Fruit fly (Drosophila melanogaster): Measurements from ENCODE around the gene ush.
A peak's percentile ranks its signal among the peaks of the same experiment; 100 is the strongest.

The ush gene

dm6 chr2L:478173-478572 lies 2.2 kb downstream of the ush start:
- TF ChIP-seq Ets65A (GFP tag) (peak; percentile 47), CG7963 (GFP tag; IDR thresholded peaks at IDR 0.05; ENCODE audit: partially characterized antibody) (no peak), sens-2 (GFP tag; IDR thresholded peaks at IDR 0.05) (no peak), row (GFP tag; IDR thresholded peaks at IDR 0.05) (no peak), CG12155 (GFP tag; optimal IDR thresholded peaks at IDR 0.05) (no peak), Med (GFP tag) (peak; percentile 26), CG16813 (GFP tag; IDR thresholded peaks at IDR 0.05; ENCODE audit: partially characterized antibody) (no peak), crp (GFP tag; optimal IDR thresholded peaks at IDR 0.05) (no peak), hth (optimal IDR thresholded peaks at IDR 0.05) (no peak), CG4424 (GFP tag; optimal IDR thresholded peaks at IDR 0.05) (no peak)

- TF ChIP-seq CG3163 (GFP tag; optimal IDR thresholded peaks at IDR 0.05) = peak; percentile 47
- no peak for TF ChIP-seq CG33557 (GFP tag; optimal IDR thresholded peaks at IDR 0.05)
- no peak for TF ChIP-seq CG32767 (GFP tag; IDR thresholded peaks at IDR 0.05)
- TF ChIP-seq sug (tag; optimal IDR thresholded peaks at IDR 0.05) = peak; percentile 58
- TF ChIP-seq Drgx (GFP tag; IDR thresholded peaks at IDR 0.05) = no peak
- TF ChIP-seq gfzf (GFP tag; optimal IDR thresholded peaks at IDR 0.05) = no peak
- peak; percentile 40 for TF ChIP-seq gcm (GFP tag; optimal IDR thresholded peaks at IDR 0.05)
- TF ChIP-seq dmrt99B (tag; optimal IDR thresholded peaks at IDR 0.05) = peak; percentile 48
- peak; percentile 11 for TF ChIP-seq CG9727 (GFP tag; optimal IDR thresholded peaks at IDR 0.05)
- no peak for TF ChIP-seq Gsc (GFP tag; IDR thresholded peaks at IDR 0.05)
- TF ChIP-seq CG3995 (GFP tag; optimal IDR thresholded peaks at IDR 0.05) = no peak
- no peak for TF ChIP-seq Scr (GFP tag; IDR thresholded peaks at IDR 0.05; ENCODE audit: partially characterized antibody)
- no peak for TF ChIP-seq Hr3 (GFP tag; optimal IDR thresholded peaks at IDR 0.05)
- TF ChIP-seq CG17802 (tag; optimal IDR thresholded peaks at IDR 0.05) = no peak
- TF ChIP-seq lbe (GFP tag; optimal IDR thresholded peaks at IDR 0.05) = no peak
- TF ChIP-seq cato (GFP tag; optimal IDR thresholded peaks at IDR 0.05; ENCODE audit: borderline replicate concordance) = no peak
- no peak for TF ChIP-seq CG10321 (GFP tag; IDR thresholded peaks at IDR 0.05)
- TF ChIP-seq Six4 (GFP tag; optimal IDR thresholded peaks at IDR 0.05) = no peak
- peak; percentile 8 for TF ChIP-seq ATbp (GFP tag; optimal IDR thresholded peaks at IDR 0.05)
- peak; percentile 47 for TF ChIP-seq CG1233 (GFP tag; optimal IDR thresholded peaks at IDR 0.05)
- TF ChIP-seq lab (GFP tag; optimal IDR thresholded peaks at IDR 0.05) = peak; percentile 85
- TF ChIP-seq CG7745 (tag; optimal IDR thresholded peaks at IDR 0.05) = no peak
- TF ChIP-seq Nf-YB (GFP tag; optimal IDR thresholded peaks at IDR 0.05) = peak; percentile 34
- TF ChIP-seq mld (GFP tag; IDR thresholded peaks at IDR 0.05; ENCODE audit: partially characterized antibody) = no peak
- no peak for TF ChIP-seq fd102C (GFP tag; optimal IDR thresholded peaks at IDR 0.05)
- TF ChIP-seq CG5180 (GFP tag; optimal IDR thresholded peaks at IDR 0.05) = peak; percentile 37
- TF ChIP-seq Mrtf (GFP tag; IDR thresholded peaks at IDR 0.05) = no peak
- peak; percentile 49 for TF ChIP-seq HLHmδ (GFP tag; optimal IDR thresholded peaks at IDR 0.05)
- TF ChIP-seq ERR (GFP tag; optimal IDR thresholded peaks at IDR 0.05) = peak; percentile 52
- TF ChIP-seq insv (GFP tag; optimal IDR thresholded peaks at IDR 0.05) = peak in 1 of 2 experiments; percentile 31
- no peak for TF ChIP-seq Gug (GFP tag; IDR thresholded peaks at IDR 0.05)
- TF ChIP-seq Camta (GFP tag; optimal IDR thresholded peaks at IDR 0.05) = no peak
- peak; percentile 27 for TF ChIP-seq pho (GFP tag; optimal IDR thresholded peaks at IDR 0.05)
- no peak for TF ChIP-seq bbx (GFP tag; IDR thresholded peaks at IDR 0.05; ENCODE audit: partially characterized antibody)
- no peak for TF ChIP-seq GATAe (GFP tag; conservative IDR thresholded peaks at IDR 0.05)
- TF ChIP-seq CG14667 (GFP tag; IDR thresholded peaks at IDR 0.05) = no peak
- TF ChIP-seq CG10462 (GFP tag; optimal IDR thresholded peaks at IDR 0.05) = no peak
- TF ChIP-seq CG11398 (GFP tag; optimal IDR thresholded peaks at IDR 0.05) = peak; percentile 61
- no peak for TF ChIP-seq Lim3 (GFP tag; IDR thresholded peaks at IDR 0.05)
These were observed 2.9 kb downstream of the ush start for dm6 chr2L:478749-479482.

All from whole organism, embryonic.